Fruit fly (Drosophila melanogaster) whole organism, embryonic: ENCODE data around the gene CG2129.

ENCODE experiments used
- Blimp-1 ChIP-seq: fragments of 200-800 bp; sonication (Bioruptor generic); optimal IDR thresholded peaks from 3 replicates; lab custom pipeline; 2018; ENCODE audit warnings: missing biosample characterization, missing genetic modification characterization, mild to moderate bottlenecking, moderate library complexity, missing genetic modification reagents
- CG10209 ChIP-seq: fragments of 200-800 bp; sonication (Bioruptor generic); optimal IDR thresholded peaks from 3 replicates; lab custom pipeline; 2017; ENCODE audit warnings: missing biosample characterization, mild to moderate bottlenecking, missing genetic modification characterization, missing genetic modification reagents
- CG11398 ChIP-seq: fragments of 200-800 bp; sonication (Bioruptor generic); optimal IDR thresholded peaks from 2 replicates; lab custom pipeline; 2016; ENCODE audit warnings: missing biosample characterization, missing genetic modification characterization
- CG14050 ChIP-seq: fragments of 200-800 bp; sonication (Bioruptor generic); IDR thresholded peaks from 3 replicates; pipeline ENCODE4 v1.3.6; 2022; ENCODE audit warnings: missing biosample characterization, missing genetic modification characterization
- CG15269 ChIP-seq: fragments of 200-800 bp; sonication (Bioruptor generic); optimal IDR thresholded peaks from 2 replicates; lab custom pipeline; 2018; ENCODE audit warnings: missing biosample characterization, mild to moderate bottlenecking, missing genetic modification characterization, moderate library complexity
- CG15514 ChIP-seq: fragments of 200-800 bp; sonication (Bioruptor generic); optimal IDR thresholded peaks from 3 replicates; lab custom pipeline; 2017; ENCODE audit warnings: missing biosample characterization, missing genetic modification characterization, mild to moderate bottlenecking, moderate library complexity, missing genetic modification reagents
- CG15696 ChIP-seq: fragments of 200-800 bp; sonication (Bioruptor generic); optimal IDR thresholded peaks from 2 replicates; lab custom pipeline; 2019; ENCODE audit warnings: missing biosample characterization, mild to moderate bottlenecking, missing genetic modification characterization, moderate library complexity
- CG1647 ChIP-seq: fragments of 200-800 bp; sonication (Bioruptor generic); optimal IDR thresholded peaks from 3 replicates; lab custom pipeline; 2016; ENCODE audit warnings: missing biosample characterization, missing genetic modification characterization
- CG1792 ChIP-seq: fragments of 200-800 bp; sonication (Bioruptor generic); optimal IDR thresholded peaks from 2 replicates; lab custom pipeline; 2016; ENCODE audit warnings: missing biosample characterization, missing genetic modification characterization
- CG18476 ChIP-seq: fragments of 200-800 bp; sonication (Bioruptor generic); optimal IDR thresholded peaks from 2 replicates; lab custom pipeline; 2016; ENCODE audit warnings: missing biosample characterization, mild to moderate bottlenecking, missing genetic modification characterization
- CG18599 ChIP-seq: fragments of 200-800 bp; sonication (Bioruptor generic); optimal IDR thresholded peaks from 3 replicates; lab custom pipeline; 2017; ENCODE audit warnings: missing biosample characterization, missing genetic modification characterization, mild to moderate bottlenecking, moderate library complexity, missing genetic modification reagents
- CG2875 ChIP-seq: fragments of 200-800 bp; sonication (Bioruptor generic); optimal IDR thresholded peaks from 2 replicates; lab custom pipeline; 2017; ENCODE audit warnings: missing biosample characterization, mild to moderate bottlenecking, missing genetic modification characterization, missing genetic modification reagents
- CG3163 ChIP-seq: fragments of 200-800 bp; sonication (Bioruptor generic); optimal IDR thresholded peaks from 3 replicates; lab custom pipeline; 2016; ENCODE audit warnings: missing biosample characterization, missing genetic modification characterization
- CG32532 ChIP-seq: fragments of 200-800 bp; sonication (Bioruptor generic); IDR thresholded peaks from 2 replicates; pipeline ENCODE4 v1.3.6; 2022; ENCODE audit warnings: missing biosample characterization, missing genetic modification characterization
- CG34422 ChIP-seq: fragments of 200-800 bp; sonication (Bioruptor generic); IDR thresholded peaks from 3 replicates; pipeline ENCODE4 v1.3.6; 2022; ENCODE audit warnings: missing biosample characterization, missing genetic modification characterization
- CG4854 ChIP-seq: fragments of 200-800 bp; sonication (Bioruptor generic); optimal IDR thresholded peaks from 2 replicates; lab custom pipeline; 2016; ENCODE audit warnings: missing biosample characterization, missing genetic modification characterization, inconsistent platforms
- CG6791 ChIP-seq: fragments of 200-800 bp; sonication (Bioruptor generic); IDR thresholded peaks from 3 replicates; pipeline ENCODE4 v1.3.6; 2022; ENCODE audit warnings: missing biosample characterization, missing genetic modification characterization; ENCODE audit not compliant: partially characterized antibody
- CG7372 ChIP-seq: fragments of 200-800 bp; sonication (Bioruptor generic); IDR thresholded peaks from 2 replicates; pipeline ENCODE4 v1.3.6; 2022; ENCODE audit warnings: missing biosample characterization, missing genetic modification characterization
- CG8944 ChIP-seq: fragments of 200-800 bp; sonication (Bioruptor generic); optimal IDR thresholded peaks from 3 replicates; lab custom pipeline; 2016; ENCODE audit warnings: missing biosample characterization, missing genetic modification characterization
- CG9215 ChIP-seq: fragments of 200-800 bp; sonication (Bioruptor generic); IDR thresholded peaks from 2 replicates; pipeline ENCODE4 v1.3.6; 2022; ENCODE audit warnings: missing biosample characterization, missing genetic modification characterization
- CG9797 ChIP-seq: fragments of 200-800 bp; sonication (Bioruptor generic); optimal IDR thresholded peaks from 3 replicates; lab custom pipeline; 2018; ENCODE audit warnings: missing biosample characterization, mild to moderate bottlenecking, missing genetic modification characterization
- CTCF ChIP-seq: fragments of 200-800 bp; sonication (Bioruptor generic); optimal IDR thresholded peaks from 2 replicates; lab custom pipeline; 2017; ENCODE audit warnings: missing biosample characterization, mild to moderate bottlenecking, missing genetic modification characterization, moderate library complexity
- CoRest ChIP-seq: fragments of 200-800 bp; sonication (Bioruptor generic); optimal IDR thresholded peaks from 3 replicates; lab custom pipeline; 2018; ENCODE audit warnings: missing biosample characterization, mild to moderate bottlenecking, missing genetic modification characterization, moderate library complexity
- Dbx ChIP-seq: fragments of 200-800 bp; sonication (Bioruptor generic); IDR thresholded peaks from 3 replicates; pipeline ENCODE4 v1.3.6; 2022; ENCODE audit warnings: missing biosample characterization, missing genetic modification characterization
- Dref ChIP-seq: fragments of 200-800 bp; sonication (Bioruptor generic); IDR thresholded peaks from 2 replicates; pipeline ENCODE4 v1.3.6; 2022; ENCODE audit warnings: missing biosample characterization, missing genetic modification characterization
- H2.0 ChIP-seq: fragments of 200-800 bp; sonication (Bioruptor generic); IDR thresholded peaks from 2 replicates; pipeline ENCODE4 v1.3.6; 2022; ENCODE audit warnings: missing biosample characterization, missing genetic modification characterization
- HHEX ChIP-seq: fragments of 200-800 bp; sonication (Bioruptor generic); optimal IDR thresholded peaks from 3 replicates; lab custom pipeline; 2017; ENCODE audit warnings: missing biosample characterization, mild to moderate bottlenecking, missing genetic modification characterization, missing genetic modification reagents
- Mad ChIP-seq: fragments of 200-800 bp; sonication (Bioruptor generic); optimal IDR thresholded peaks from 2 replicates; lab custom pipeline; 2016; ENCODE audit warnings: missing biosample characterization, missing genetic modification characterization
- Meics ChIP-seq: fragments of 200-800 bp; sonication (Bioruptor generic); optimal IDR thresholded peaks from 2 replicates; lab custom pipeline; 2017; ENCODE audit warnings: missing biosample characterization, mild to moderate bottlenecking, missing genetic modification characterization
- NK7.1 ChIP-seq: fragments of 200-800 bp; sonication (Bioruptor generic); optimal IDR thresholded peaks from 3 replicates; lab custom pipeline; 2016; ENCODE audit warnings: missing biosample characterization, missing genetic modification characterization
- Oli ChIP-seq: fragments of 200-800 bp; sonication (Bioruptor generic); optimal IDR thresholded peaks from 2 replicates; lab custom pipeline; 2018; ENCODE audit warnings: missing biosample characterization, mild to moderate bottlenecking, missing genetic modification characterization, moderate library complexity
- Rx ChIP-seq: fragments of 200-800 bp; sonication (Bioruptor generic); IDR thresholded peaks from 2 replicates; pipeline ENCODE4 v1.3.6; 2022; ENCODE audit warnings: missing biosample characterization, missing genetic modification characterization
- Taf1 ChIP-seq: fragments of 200-800 bp; sonication (Bioruptor generic); IDR thresholded peaks from 2 replicates; pipeline ENCODE4 v1.3.6; 2022; ENCODE audit warnings: missing biosample characterization, missing genetic modification characterization
- Vsx1 ChIP-seq: fragments of 200-800 bp; sonication (Bioruptor generic); optimal IDR thresholded peaks from 2 replicates; lab custom pipeline; 2017; ENCODE audit warnings: missing biosample characterization, mild to moderate bottlenecking, missing genetic modification characterization, missing genetic modification reagents
- ac ChIP-seq: fragments of 200-800 bp; sonication (Bioruptor generic); optimal IDR thresholded peaks from 3 replicates; lab custom pipeline; 2017; ENCODE audit warnings: missing biosample characterization, mild to moderate bottlenecking, missing genetic modification characterization
- al ChIP-seq: fragments of 200-800 bp; sonication (Bioruptor generic); IDR thresholded peaks from 2 replicates; pipeline ENCODE4 v1.3.6; 2022; ENCODE audit warnings: missing biosample characterization, missing genetic modification characterization
- ap ChIP-seq: fragments of 200-800 bp; sonication (Bioruptor generic); IDR thresholded peaks from 2 replicates; pipeline ENCODE4 v1.3.6; 2022; ENCODE audit warnings: missing biosample characterization, missing genetic modification characterization
- cato ChIP-seq: fragments of 200-800 bp; sonication (Bioruptor generic); optimal IDR thresholded peaks from 2 replicates; lab custom pipeline; 2016; ENCODE audit warnings: missing biosample characterization, missing genetic modification characterization, borderline replicate concordance
- chif ChIP-seq, 2 experiments: fragments of 200-800 bp; sonication (Bioruptor generic); optimal IDR thresholded peaks; 3 replicates each; lab custom pipeline; 2016; ENCODE audit warnings: missing biosample characterization in 2 of 2, missing genetic modification characterization in 2 of 2
- crc ChIP-seq: fragments of 200-800 bp; sonication (Bioruptor generic); optimal IDR thresholded peaks from 2 replicates; lab custom pipeline; 2016; ENCODE audit warnings: missing biosample characterization, missing genetic modification characterization
- croc ChIP-seq: fragments of 200-800 bp; sonication (Bioruptor generic); conservative IDR thresholded peaks from 3 replicates; pipeline ENCODE4 v1.3.6; 2022; ENCODE audit warnings: missing biosample characterization, missing genetic modification characterization
- danr ChIP-seq: fragments of 200-800 bp; sonication (Bioruptor generic); IDR thresholded peaks from 2 replicates; pipeline ENCODE4 v1.3.6; 2022; ENCODE audit warnings: missing biosample characterization, missing genetic modification characterization
- dpn ChIP-seq, 2 experiments: fragments of 200-800 bp; sonication (Bioruptor generic); optimal IDR thresholded peaks; 3 replicates each; lab custom pipeline; 2016; ENCODE audit warnings: missing biosample characterization in 2 of 2, missing genetic modification characterization in 2 of 2
- fru ChIP-seq: fragments of >200 bp; optimal IDR thresholded peaks from 2 replicates; lab custom pipeline; 2017
- gce ChIP-seq: fragments of 200-800 bp; sonication (Bioruptor generic); IDR thresholded peaks from 3 replicates; pipeline ENCODE4 v1.3.6; 2022; ENCODE audit warnings: missing biosample characterization, missing genetic modification characterization
- gcm2 ChIP-seq: fragments of 200-800 bp; sonication (Bioruptor generic); optimal IDR thresholded peaks from 2 replicates; lab custom pipeline; 2016; ENCODE audit warnings: missing biosample characterization, missing genetic modification characterization
- hb ChIP-seq: fragments of 200-800 bp; sonication (Bioruptor generic); IDR thresholded peaks from 3 replicates; pipeline ENCODE4 v1.3.6; 2022; ENCODE audit warnings: missing biosample characterization, missing genetic modification characterization; ENCODE audit not compliant: partially characterized antibody
- jigr1 ChIP-seq: fragments of 200-800 bp; sonication (Bioruptor generic); IDR thresholded peaks from 3 replicates; pipeline ENCODE4 v1.3.6; 2022; ENCODE audit warnings: missing biosample characterization, missing genetic modification characterization
- klu ChIP-seq: fragments of 200-800 bp; sonication (Bioruptor generic); IDR thresholded peaks from 2 replicates; pipeline ENCODE4 v1.3.6; 2022; ENCODE audit warnings: missing biosample characterization, missing genetic modification characterization
- pb ChIP-seq: fragments of 200-800 bp; sonication (Bioruptor generic); optimal IDR thresholded peaks from 3 replicates; lab custom pipeline; 2016; ENCODE audit warnings: missing biosample characterization, missing genetic modification characterization
- scrt ChIP-seq: fragments of 200-800 bp; sonication (Bioruptor generic); optimal IDR thresholded peaks from 2 replicates; lab custom pipeline; 2018; ENCODE audit warnings: missing biosample characterization, mild to moderate bottlenecking, missing genetic modification characterization, moderate library complexity
- sima ChIP-seq: fragments of 200-800 bp; sonication (Bioruptor generic); optimal IDR thresholded peaks from 2 replicates; lab custom pipeline; 2016; ENCODE audit warnings: missing biosample characterization, missing genetic modification characterization
- slou ChIP-seq: fragments of 200-800 bp; sonication (Bioruptor generic); optimal IDR thresholded peaks from 3 replicates; lab custom pipeline; 2016; ENCODE audit warnings: missing biosample characterization, missing genetic modification characterization

CG2129 gene

dm6 chrX:8112715-8113114 lies 32.9 kb upstream of the CG2129 start (continued):
- TF ChIP-seq CTCF (GFP tag; lab: Kevin White, UChicago) (no peak), fru (lab: Kevin White, UChicago) (no peak), CG15514 (GFP tag; lab: Kevin White, UChicago) (peak; percentile 17), dpn (GFP tag; optimal IDR thresholded peaks at IDR 0.05; lab: Kevin White, UChicago) (peak; percentile 7 to 52), Oli (tag; lab: Kevin White, UChicago) (peak; percentile 25), CG2875 (GFP tag; lab: Kevin White, UChicago) (no peak), CG15696 (tag; lab: Kevin White, UChicago) (no peak), CG34422 (GFP tag; lab: Robert Waterston, UW) (no peak), Taf1 (0 out of 2 replicates have a peak, but pooled peaks have one; percentile 25), CG7372 (GFP tag; lab: Robert Waterston, UW) (no peak), CoRest (tag; lab: Kevin White, UChicago) (peak; percentile 28), jigr1 (GFP tag; lab: Robert Waterston, UW) (0 out of 3 replicates have a peak, but pooled peaks have one; percentile 16), scrt (GFP tag; lab: Kevin White, UChicago) (no peak), NK7.1 (peak; percentile 11), CG1647 (GFP tag; lab: Kevin White, UChicago) (no peak), Meics (peak; percentile 67), al (peak; percentile 47), sima (GFP tag; lab: Kevin White, UChicago) (no peak), cato (GFP tag; lab: Kevin White, UChicago) (no peak), Mad (GFP tag; lab: Kevin White, UChicago) (no peak), CG3163 (GFP tag; lab: Kevin White, UChicago) (no peak), Dref (GFP tag; lab: Robert Waterston, UW) (no peak), H2.0 (GFP tag; lab: Robert Waterston, UW) (no peak), pb (GFP tag; lab: Kevin White, UChicago) (peak; percentile 17), klu (GFP tag; lab: Robert Waterston, UW) (no peak), Vsx1 (GFP tag; lab: Kevin White, UChicago) (no peak), CG10209 (peak; percentile 35), CG15269 (tag; lab: Kevin White, UChicago) (peak; percentile 45), CG18599 (GFP tag; lab: Kevin White, UChicago) (peak; percentile 59), gcm2 (GFP tag; lab: Kevin White, UChicago) (no peak), HHEX (GFP tag; lab: Kevin White, UChicago) (peak; percentile 44), CG6791 (no peak), ap (GFP tag; lab: Robert Waterston, UW) (no peak), CG4854 (GFP tag; lab: Kevin White, UChicago) (no peak), CG11398 (GFP tag; lab: Kevin White, UChicago) (no peak), CG18476 (GFP tag; lab: Kevin White, UChicago) (no peak), CG1792 (GFP tag; lab: Kevin White, UChicago) (no peak), hb (GFP tag; lab: Robert Waterston, UW) (no peak), Rx (GFP tag; lab: Robert Waterston, UW) (no peak), danr (GFP tag; lab: Robert Waterston, UW) (no peak), chif (GFP tag; optimal IDR thresholded peaks at IDR 0.05; lab: Kevin White, UChicago) (no peak), CG9797 (GFP tag; lab: Kevin White, UChicago) (no peak), Dbx (peak; percentile 62; the same call in 2 of the 3 replicates), CG9215 (0 out of 2 replicates have a peak, but pooled peaks have one; percentile 15), ac (GFP tag; lab: Kevin White, UChicago) (no peak), CG14050 (GFP tag; lab: Robert Waterston, UW) (no peak), CG32532 (GFP tag; lab: Robert Waterston, UW) (peak; percentile 64; the same call in 1 of the 2 replicates), gce (no peak), crc (GFP tag; lab: Kevin White, UChicago) (no peak), slou (GFP tag; lab: Kevin White, UChicago) (peak; percentile 8), CG8944 (GFP tag; lab: Kevin White, UChicago) (no peak), croc (GFP tag; lab: Robert Waterston, UW) (no peak), Blimp-1 (GFP tag; lab: Kevin White, UChicago) (no peak)
